Worm (Caenorhabditis elegans) whole organism, early embryonic: Measurements from ENCODE around the gene K08E4.8.

ENCODE experiments used
- B0310.2 ChIP-seq: sonication (generic microtip); optimal IDR thresholded peaks from 2 replicates; lab custom pipeline; 2016; ENCODE audit warnings: mild to moderate bottlenecking, missing genetic modification characterization, missing compliant biosample characterization
- F13C5.2 ChIP-seq: sonication (generic microtip); optimal IDR thresholded peaks from 2 replicates; lab custom pipeline; 2017; ENCODE audit warnings: mild to moderate bottlenecking, missing genetic modification characterization, inconsistent platforms, missing compliant biosample characterization
- aly-1 ChIP-seq: sonication (generic microtip); optimal IDR thresholded peaks from 2 replicates; lab custom pipeline; 2016; ENCODE audit warnings: missing genetic modification characterization, missing compliant biosample characterization
- ama-1 ChIP-seq: fragments of 150-350 bp; optimal IDR thresholded peaks from 2 replicates; lab custom pipeline; 2014
- ceh-13 ChIP-seq: fragments of 200-800 bp; sonication (Bioruptor generic); optimal IDR thresholded peaks from 2 replicates; lab custom pipeline; 2018; ENCODE audit warnings: mild to moderate bottlenecking, missing genetic modification characterization, missing compliant biosample characterization
- ceh-36 ChIP-seq: sonication (generic microtip); optimal IDR thresholded peaks from 2 replicates; lab custom pipeline; 2016; ENCODE audit warnings: missing genetic modification characterization, inconsistent platforms, missing compliant biosample characterization
- ets-7 ChIP-seq: sonication (generic microtip); optimal IDR thresholded peaks from 2 replicates; lab custom pipeline; 2016; ENCODE audit warnings: missing genotype, missing genetic modification characterization, missing compliant biosample characterization
- flt-1 ChIP-seq: fragments of 200-800 bp; sonication (Bioruptor generic); IDR thresholded peaks from 2 replicates; pipeline ENCODE4 v1.3.6; 2022; ENCODE audit warnings: missing genetic modification characterization, missing compliant biosample characterization
- hmbx-1 ChIP-seq: sonication (generic microtip); optimal IDR thresholded peaks from 2 replicates; lab custom pipeline; 2016; ENCODE audit warnings: mild to moderate bottlenecking, missing genetic modification characterization, missing compliant biosample characterization
- hmg-4 ChIP-seq: fragments of 200-800 bp; sonication (Bioruptor generic); optimal IDR thresholded peaks from 2 replicates; lab custom pipeline; 2018; ENCODE audit warnings: mild to moderate bottlenecking, missing genetic modification characterization, missing compliant biosample characterization
- hnd-1 ChIP-seq: sonication (generic microtip); optimal IDR thresholded peaks from 2 replicates; lab custom pipeline; 2016; ENCODE audit warnings: missing genetic modification characterization, missing compliant biosample characterization
- pes-1 ChIP-seq: fragments of 200-800 bp; sonication (Bioruptor generic); IDR thresholded peaks from 2 replicates; pipeline ENCODE4 v1.3.6; 2022; ENCODE audit warnings: missing genetic modification reagents, missing genetic modification characterization, missing compliant biosample characterization
- scrt-1 ChIP-seq: fragments of 200-800 bp; sonication (Bioruptor generic); IDR thresholded peaks from 2 replicates; pipeline ENCODE4 v1.3.6; 2022; ENCODE audit warnings: missing genetic modification characterization, missing compliant biosample characterization
- sea-1 ChIP-seq: fragments of 200-800 bp; sonication (Bioruptor generic); conservative IDR thresholded peaks from 2 replicates; pipeline ENCODE4 v1.3.6; 2022; ENCODE audit warnings: missing genetic modification characterization, missing compliant biosample characterization

DNA sequence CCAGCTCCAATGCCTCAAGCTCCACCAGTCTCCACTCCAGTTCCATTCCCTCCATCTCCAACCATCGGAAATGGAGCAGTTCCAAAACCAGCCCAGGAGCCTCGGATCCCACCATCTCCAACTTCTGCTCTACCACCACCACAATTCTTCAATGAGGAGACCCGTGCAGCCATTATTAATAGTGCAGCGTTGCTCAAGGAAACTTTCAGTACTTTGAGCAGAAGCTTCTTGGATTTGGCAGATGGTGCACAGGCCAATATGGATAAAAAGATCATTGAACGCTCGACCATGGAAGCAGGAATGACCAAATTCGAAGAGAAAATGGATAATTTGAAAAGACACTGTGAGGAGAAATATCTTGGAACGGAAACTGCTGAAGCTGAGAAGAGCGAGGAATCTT is 25.7 kb downstream of the K08E4.8 start:
- TF ChIP-seq ama-1 (lab: Kevin White, UChicago) (no peak), F13C5.2 (tag; lab: Kevin White, UChicago) (no peak), hmg-4 (GFP tag; lab: Kevin White, UChicago) (no peak), scrt-1 (GFP tag; lab: Robert Waterston, UW) (no peak), B0310.2 (tag; lab: Kevin White, UChicago) (no peak), ceh-36 (tag; lab: Kevin White, UChicago) (no peak), sea-1 (GFP tag; lab: Robert Waterston, UW) (no peak), ets-7 (tag; lab: Kevin White, UChicago) (no peak), aly-1 (tag; lab: Kevin White, UChicago) (no peak), hnd-1 (tag; lab: Kevin White, UChicago) (no peak), ceh-13 (GFP tag; lab: Kevin White, UChicago) (no peak), pes-1 (GFP tag; lab: Robert Waterston, UW) (no peak), hmbx-1 (no peak), flt-1 (GFP tag; lab: Robert Waterston, UW) (no peak)
